Fruit fly (Drosophila melanogaster): Measurements from ENCODE around the gene CG32512.

Gene CG32512

dm6 chrX:21027929-21028575 lies 39.3 kb downstream of the CG32512 start, which contains the start of gene CG1532 (continued):
- TF ChIP-seq Dll (GFP tag; IDR thresholded peaks at IDR 0.05; ENCODE audit: partially characterized antibody), result peak; percentile 68
- peak; percentile 46 for TF ChIP-seq onecut (GFP tag; IDR thresholded peaks at IDR 0.05)
- TF ChIP-seq gfzf (GFP tag; optimal IDR thresholded peaks at IDR 0.05), result peak; percentile 65
- peak; percentile 24 for TF ChIP-seq Sry-δ (GFP tag; optimal IDR thresholded peaks at IDR 0.05)
- TF ChIP-seq CG5245 (GFP tag; optimal IDR thresholded peaks at IDR 0.05), result no peak
- no peak for TF ChIP-seq gt (GFP tag; IDR thresholded peaks at IDR 0.05)
- TF ChIP-seq CG17385 (GFP tag; optimal IDR thresholded peaks at IDR 0.05), result peak; percentile 32
- TF ChIP-seq CG30020 (tag; optimal IDR thresholded peaks at IDR 0.05), result no peak
- peak; percentile 54 for TF ChIP-seq sug (tag; optimal IDR thresholded peaks at IDR 0.05)
- peak; percentile 14 for TF ChIP-seq MTF-1 (GFP tag; optimal IDR thresholded peaks at IDR 0.05; ENCODE audit: borderline replicate concordance)
- no peak for TF ChIP-seq h (optimal IDR thresholded peaks at IDR 0.05)
- no peak for TF ChIP-seq ems (GFP tag; optimal IDR thresholded peaks at IDR 0.05)
- TF ChIP-seq CG16813 (GFP tag; IDR thresholded peaks at IDR 0.05; ENCODE audit: partially characterized antibody), result peak; percentile 41; the same call in 1 of the 3 replicates
- TF ChIP-seq sob (GFP tag; IDR thresholded peaks at IDR 0.05), result peak; percentile 35
- TF ChIP-seq HLH4C (GFP tag; IDR thresholded peaks at IDR 0.05; ENCODE audit: partially characterized antibody), result peak; percentile 41; the same call in 1 of the 3 replicates
- peak; percentile 55 for TF ChIP-seq ftz-f1 (GFP tag; optimal IDR thresholded peaks at IDR 0.05)
- no peak for TF ChIP-seq CG1603 (tag; optimal IDR thresholded peaks at IDR 0.05)
- TF ChIP-seq Usf (GFP tag; optimal IDR thresholded peaks at IDR 0.05), result no peak
- TF ChIP-seq CG4854 (GFP tag; optimal IDR thresholded peaks at IDR 0.05), result no peak
- TF ChIP-seq CG4360 (GFP tag; IDR thresholded peaks at IDR 0.05), result no peak
- no peak for TF ChIP-seq CG9876 (GFP tag; optimal IDR thresholded peaks at IDR 0.05)
- no peak for TF ChIP-seq CG7745 (tag; optimal IDR thresholded peaks at IDR 0.05)
- no peak for TF ChIP-seq CG6854 (GFP tag; optimal IDR thresholded peaks at IDR 0.05)
- TF ChIP-seq Lhr (GFP tag; optimal IDR thresholded peaks at IDR 0.05), result peak; percentile 15
- no peak for TF ChIP-seq salm (tag; optimal IDR thresholded peaks at IDR 0.05)
- no peak for TF ChIP-seq ind (GFP tag; optimal IDR thresholded peaks at IDR 0.05)
- TF ChIP-seq grn (GFP tag; optimal IDR thresholded peaks at IDR 0.05), result peak; percentile 80
- TF ChIP-seq Rfx (GFP tag; IDR thresholded peaks at IDR 0.05), result 0 out of 2 replicates have a peak, but pooled peaks have one; percentile 6
- TF ChIP-seq GATAe (GFP tag; conservative IDR thresholded peaks at IDR 0.05), result no peak
- TF ChIP-seq hb (GFP tag; IDR thresholded peaks at IDR 0.05; ENCODE audit: partially characterized antibody), result no peak
- no peak for TF ChIP-seq CG13775 (GFP tag; optimal IDR thresholded peaks at IDR 0.05)
- TF ChIP-seq CG17612 (GFP tag; IDR thresholded peaks at IDR 0.05), result no peak
- TF ChIP-seq caup (GFP tag; optimal IDR thresholded peaks at IDR 0.05; ENCODE audit: severe bottlenecking), result peak; percentile 26
- peak; percentile 38; the same call in 1 of the 2 replicates for TF ChIP-seq CG31441 (GFP tag; IDR thresholded peaks at IDR 0.05)
- no peak for TF ChIP-seq CG6175 (GFP tag; IDR thresholded peaks at IDR 0.05)
- TF ChIP-seq CG10543 (GFP tag; optimal IDR thresholded peaks at IDR 0.05), result peak; percentile 45
- TF ChIP-seq ap (GFP tag; IDR thresholded peaks at IDR 0.05), result no peak
- peak; percentile 24 for TF ChIP-seq Fer1 (GFP tag; optimal IDR thresholded peaks at IDR 0.05)
- TF ChIP-seq dati (GFP tag; IDR thresholded peaks at IDR 0.05), result no peak
- no peak for TF ChIP-seq tup (GFP tag; optimal IDR thresholded peaks at IDR 0.05)
- TF ChIP-seq Hmx (GFP tag; optimal IDR thresholded peaks at IDR 0.05), result no peak
- TF ChIP-seq slp2 (GFP tag; optimal IDR thresholded peaks at IDR 0.05), result no peak
- TF ChIP-seq ttk (GFP tag; IDR thresholded peaks at IDR 0.05), result no peak
- TF ChIP-seq ase (GFP tag; IDR thresholded peaks at IDR 0.05), result no peak
- TF ChIP-seq Ada2b (GFP tag; IDR thresholded peaks at IDR 0.05), result no peak
- no peak for TF ChIP-seq Abd-B (GFP tag; optimal IDR thresholded peaks at IDR 0.05)
- peak; percentile 10; the same call in 1 of the 3 replicates for TF ChIP-seq zen2 (GFP tag; IDR thresholded peaks at IDR 0.05; ENCODE audit: partially characterized antibody)
- no peak for TF ChIP-seq cato (GFP tag; optimal IDR thresholded peaks at IDR 0.05; ENCODE audit: borderline replicate concordance)
- TF ChIP-seq klu (GFP tag; IDR thresholded peaks at IDR 0.05), result no peak
- TF ChIP-seq slbo (GFP tag; IDR thresholded peaks at IDR 0.05), result no peak

Measured in whole organism, embryonic.